Fruit fly (Drosophila melanogaster) whole organism, embryonic: ENCODE results near the gene Ms.

Experiments used
- ATbp ChIP-seq: fragments of 200-800 bp; sonication (Bioruptor generic); optimal IDR thresholded peaks from 2 replicates; lab custom pipeline; 2017; ENCODE audit warnings: missing biosample characterization, mild to moderate bottlenecking, missing genetic modification characterization, missing genetic modification reagents
- Ada2b ChIP-seq: fragments of 200-800 bp; sonication (Bioruptor generic); IDR thresholded peaks from 2 replicates; pipeline ENCODE4 v1.3.6; 2022; ENCODE audit warnings: missing biosample characterization, missing genetic modification characterization
- CG10274 ChIP-seq: fragments of 200-800 bp; sonication (Bioruptor generic); optimal IDR thresholded peaks from 3 replicates; lab custom pipeline; 2017; ENCODE audit warnings: missing biosample characterization, mild to moderate bottlenecking, missing genetic modification characterization
- CG10565 ChIP-seq: fragments of 200-800 bp; sonication (Bioruptor generic); optimal IDR thresholded peaks from 3 replicates; lab custom pipeline; 2016; ENCODE audit warnings: missing biosample characterization, mild to moderate bottlenecking, missing genetic modification characterization
- CG10959 ChIP-seq: fragments of 200-800 bp; sonication (Bioruptor generic); IDR thresholded peaks from 2 replicates; pipeline ENCODE4 v1.3.6; 2022; ENCODE audit warnings: missing biosample characterization, missing genetic modification characterization
- CG18011 ChIP-seq: fragments of 200-800 bp; sonication (Bioruptor generic); optimal IDR thresholded peaks from 2 replicates; lab custom pipeline; 2017; ENCODE audit warnings: missing biosample characterization, missing genetic modification characterization, mild to moderate bottlenecking, moderate library complexity, missing genotype
- CG30403 ChIP-seq: fragments of 200-800 bp; sonication (Bioruptor generic); optimal IDR thresholded peaks from 3 replicates; lab custom pipeline; 2016; ENCODE audit warnings: missing biosample characterization, missing genetic modification characterization
- CG7987 ChIP-seq: fragments of 200-800 bp; sonication (Bioruptor generic); optimal IDR thresholded peaks from 2 replicates; lab custom pipeline; 2018; ENCODE audit warnings: missing biosample characterization, mild to moderate bottlenecking, missing genetic modification characterization, moderate library complexity
- CG8281 ChIP-seq: fragments of 200-800 bp; sonication (Bioruptor generic); optimal IDR thresholded peaks from 2 replicates; lab custom pipeline; 2018; ENCODE audit warnings: missing biosample characterization, mild to moderate bottlenecking, missing genetic modification characterization, moderate library complexity
- CG8765 ChIP-seq: fragments of 200-800 bp; sonication (Bioruptor generic); IDR thresholded peaks from 2 replicates; pipeline ENCODE4 v1.3.6; 2022; ENCODE audit warnings: missing biosample characterization, missing genetic modification characterization
- CG8944 ChIP-seq: fragments of 200-800 bp; sonication (Bioruptor generic); optimal IDR thresholded peaks from 3 replicates; lab custom pipeline; 2016; ENCODE audit warnings: missing biosample characterization, missing genetic modification characterization
- CTCF ChIP-seq: fragments of 200-800 bp; sonication (Bioruptor generic); optimal IDR thresholded peaks from 2 replicates; lab custom pipeline; 2017; ENCODE audit warnings: missing biosample characterization, mild to moderate bottlenecking, missing genetic modification characterization, moderate library complexity
- CoRest ChIP-seq: fragments of 200-800 bp; sonication (Bioruptor generic); optimal IDR thresholded peaks from 3 replicates; lab custom pipeline; 2018; ENCODE audit warnings: missing biosample characterization, mild to moderate bottlenecking, missing genetic modification characterization, moderate library complexity
- D19B ChIP-seq: fragments of 200-800 bp; sonication (Bioruptor generic); optimal IDR thresholded peaks from 2 replicates; lab custom pipeline; 2017; ENCODE audit warnings: missing biosample characterization, mild to moderate bottlenecking, missing genetic modification characterization
- Elba2 ChIP-seq: fragments of 200-800 bp; sonication (Bioruptor generic); optimal IDR thresholded peaks from 3 replicates; lab custom pipeline; 2016; ENCODE audit warnings: missing biosample characterization, missing genetic modification characterization
- Fer3 ChIP-seq: fragments of 200-800 bp; sonication (Bioruptor generic); optimal IDR thresholded peaks from 2 replicates; lab custom pipeline; 2018; ENCODE audit warnings: missing biosample characterization, mild to moderate bottlenecking, missing genetic modification characterization, moderate library complexity
- Hand ChIP-seq: fragments of 200-800 bp; sonication (Bioruptor generic); optimal IDR thresholded peaks from 2 replicates; lab custom pipeline; 2017; ENCODE audit warnings: mild to moderate bottlenecking, missing biosample characterization, missing genetic modification reagents, missing genetic modification characterization
- Meics ChIP-seq: fragments of 200-800 bp; sonication (Bioruptor generic); optimal IDR thresholded peaks from 2 replicates; lab custom pipeline; 2017; ENCODE audit warnings: missing biosample characterization, mild to moderate bottlenecking, missing genetic modification characterization
- Oaz ChIP-seq: fragments of 200-800 bp; sonication (Bioruptor generic); IDR thresholded peaks from 2 replicates; pipeline ENCODE4 v1.3.6; 2022; ENCODE audit warnings: missing biosample characterization, missing genetic modification characterization
- Ptx1 ChIP-seq: fragments of 200-800 bp; sonication (Bioruptor generic); IDR thresholded peaks from 2 replicates; pipeline ENCODE4 v1.3.6; 2022; ENCODE audit warnings: missing biosample characterization, missing genetic modification characterization
- Rfx ChIP-seq: fragments of 200-800 bp; sonication (Bioruptor generic); IDR thresholded peaks from 2 replicates; pipeline ENCODE4 v1.3.6; 2022; ENCODE audit warnings: missing biosample characterization, missing genetic modification characterization
- Sin3A ChIP-seq: fragments of >200 bp; optimal IDR thresholded peaks from 2 replicates; lab custom pipeline; 2018
- Taf1 ChIP-seq: fragments of 200-800 bp; sonication (Bioruptor generic); IDR thresholded peaks from 2 replicates; pipeline ENCODE4 v1.3.6; 2022; ENCODE audit warnings: missing biosample characterization, missing genetic modification characterization
- amos ChIP-seq: fragments of 200-800 bp; sonication (Bioruptor generic); IDR thresholded peaks from 2 replicates; pipeline ENCODE4 v1.3.6; 2022; ENCODE audit warnings: missing biosample characterization, missing genetic modification characterization; ENCODE audit not compliant: partially characterized antibody
- br ChIP-seq: fragments of >200 bp; optimal IDR thresholded peaks from 2 replicates; lab custom pipeline; 2017
- chinmo ChIP-seq: fragments of 200-800 bp; sonication (Bioruptor generic); IDR thresholded peaks from 4 replicates; pipeline ENCODE4 v1.3.6; 2022; ENCODE audit warnings: missing biosample characterization, missing genetic modification characterization; ENCODE audit not compliant: partially characterized antibody
- chn ChIP-seq: fragments of 200-800 bp; sonication (Bioruptor generic); optimal IDR thresholded peaks from 2 replicates; lab custom pipeline; 2016; ENCODE audit warnings: missing biosample characterization, missing genetic modification characterization
- crol ChIP-seq: fragments of 200-800 bp; sonication (Bioruptor generic); IDR thresholded peaks from 2 replicates; pipeline ENCODE4 v1.3.6; 2022; ENCODE audit warnings: missing biosample characterization, missing genetic modification characterization
- cwo ChIP-seq: fragments of 200-800 bp; sonication (Bioruptor generic); optimal IDR thresholded peaks from 3 replicates; lab custom pipeline; 2017; ENCODE audit warnings: missing biosample characterization, missing genetic modification characterization, mild to moderate bottlenecking, moderate library complexity, missing genetic modification reagents
- disco-r ChIP-seq: fragments of 200-800 bp; sonication (Bioruptor generic); optimal IDR thresholded peaks from 2 replicates; lab custom pipeline; 2016; ENCODE audit warnings: missing biosample characterization, missing genetic modification characterization
- fd102C ChIP-seq: fragments of 200-800 bp; sonication (Bioruptor generic); optimal IDR thresholded peaks from 2 replicates; lab custom pipeline; 2018; ENCODE audit warnings: missing biosample characterization, mild to moderate bottlenecking, missing genetic modification characterization, moderate library complexity
- gcm ChIP-seq: fragments of 200-800 bp; sonication (Bioruptor generic); optimal IDR thresholded peaks from 2 replicates; lab custom pipeline; 2019; ENCODE audit warnings: missing biosample characterization, mild to moderate bottlenecking, missing genetic modification characterization, moderate library complexity
- inv ChIP-seq: fragments of 200-800 bp; sonication (Bioruptor generic); IDR thresholded peaks from 2 replicates; pipeline ENCODE4 v1.3.6; 2022; ENCODE audit warnings: missing biosample characterization, missing genetic modification characterization; ENCODE audit not compliant: partially characterized antibody
- luna ChIP-seq: fragments of 200-800 bp; sonication (Bioruptor generic); optimal IDR thresholded peaks from 2 replicates; lab custom pipeline; 2016; ENCODE audit warnings: missing biosample characterization, missing genetic modification characterization
- onecut ChIP-seq: fragments of 200-800 bp; sonication (Bioruptor generic); IDR thresholded peaks from 2 replicates; pipeline ENCODE4 v1.3.6; 2022; ENCODE audit warnings: missing biosample characterization, missing genetic modification characterization
- pfk ChIP-seq: fragments of 200-800 bp; sonication (Bioruptor generic); optimal IDR thresholded peaks from 2 replicates; lab custom pipeline; 2018; ENCODE audit warnings: missing biosample characterization, mild to moderate bottlenecking, missing genetic modification characterization, moderate library complexity
- pnt ChIP-seq: fragments of 200-800 bp; sonication (Bioruptor generic); optimal IDR thresholded peaks from 3 replicates; lab custom pipeline; 2016; ENCODE audit warnings: missing biosample characterization, missing genetic modification characterization
- pzg ChIP-seq: fragments of 200-800 bp; sonication (Bioruptor generic); optimal IDR thresholded peaks from 3 replicates; lab custom pipeline; 2018; ENCODE audit warnings: missing biosample characterization, mild to moderate bottlenecking, missing genetic modification characterization, moderate library complexity
- sc ChIP-seq, 3 experiments: fragments of >200 bp in 2 of 3; fragments of 200-800 bp in 1 of 3; sonication (Bioruptor generic) in 1 of 3; optimal IDR thresholded peaks; 2 replicates in 2 of 3; 3 replicates in 1 of 3; lab custom pipeline; 2017; ENCODE audit warnings: mild to moderate bottlenecking in 1 of 3, missing biosample characterization in 1 of 3, missing genetic modification characterization in 1 of 3, missing genetic modification reagents in 1 of 3
- schlank ChIP-seq: fragments of 200-800 bp; sonication (Bioruptor generic); optimal IDR thresholded peaks from 2 replicates; lab custom pipeline; 2018; ENCODE audit warnings: missing biosample characterization, mild to moderate bottlenecking, missing genetic modification characterization
- seq ChIP-seq: fragments of 200-800 bp; sonication (Bioruptor generic); IDR thresholded peaks from 2 replicates; pipeline ENCODE4 v1.3.6; 2022; ENCODE audit warnings: missing biosample characterization, missing genetic modification characterization
- shn ChIP-seq: fragments of 200-800 bp; sonication (Bioruptor generic); optimal IDR thresholded peaks from 3 replicates; lab custom pipeline; 2016; ENCODE audit warnings: missing biosample characterization, missing genetic modification characterization
- slp2 ChIP-seq: fragments of 200-800 bp; sonication (Bioruptor generic); optimal IDR thresholded peaks from 2 replicates; lab custom pipeline; 2016; ENCODE audit warnings: missing biosample characterization, missing genetic modification characterization
- sqz ChIP-seq: fragments of 200-800 bp; sonication (Bioruptor generic); optimal IDR thresholded peaks from 3 replicates; lab custom pipeline; 2018; ENCODE audit warnings: missing biosample characterization, mild to moderate bottlenecking, missing genetic modification characterization
- tap ChIP-seq: fragments of 200-800 bp; optimal IDR thresholded peaks from 3 replicates; lab custom pipeline; 2019; ENCODE audit warnings: missing biosample characterization, mild to moderate bottlenecking, missing genetic modification characterization, moderate library complexity
- tin ChIP-seq: fragments of 200-800 bp; sonication (Bioruptor generic); optimal IDR thresholded peaks from 3 replicates; lab custom pipeline; 2016; ENCODE audit warnings: missing biosample characterization, missing genetic modification characterization
- tio ChIP-seq: fragments of 200-800 bp; sonication (Bioruptor generic); optimal IDR thresholded peaks from 2 replicates; lab custom pipeline; 2017; ENCODE audit warnings: missing biosample characterization, missing genetic modification characterization, inconsistent platforms
- twi ChIP-seq: fragments of 200-800 bp; optimal IDR thresholded peaks from 2 replicates; lab custom pipeline; 2019; ENCODE audit warnings: missing biosample characterization, mild to moderate bottlenecking, missing genetic modification characterization, moderate library complexity
- zen ChIP-seq: fragments of 200-800 bp; sonication (Bioruptor generic); optimal IDR thresholded peaks from 3 replicates; lab custom pipeline; 2018; ENCODE audit warnings: missing biosample characterization, mild to moderate bottlenecking, missing genetic modification characterization, moderate library complexity

Gene Ms

dm6 chr3R:24294299-24294698 is 47.1 kb upstream of the Ms start, which contains the start of gene CG5715:
Gene CG5715 (minus strand): TSS chr3R:24294399.
- no peak for TF ChIP-seq Ada2b (GFP tag; lab: Robert Waterston, UW)
- no peak for TF ChIP-seq Taf1 (GFP tag; lab: Robert Waterston, UW)
- TF ChIP-seq CG8281 (tag; lab: Kevin White, UChicago) = no peak
- TF ChIP-seq seq = no peak
- no peak for TF ChIP-seq Ptx1 (GFP tag; lab: Robert Waterston, UW)
- TF ChIP-seq chinmo (GFP tag; lab: Robert Waterston, UW) = no peak
- TF ChIP-seq crol (GFP tag; lab: Robert Waterston, UW) = no peak
- TF ChIP-seq ATbp (GFP tag; lab: Kevin White, UChicago) = no peak
- no peak for TF ChIP-seq CG18011 (GFP tag; lab: Kevin White, UChicago)
- no peak for TF ChIP-seq sqz

dm6 chr3R:24294784-24295555 is 46.4 kb upstream of the Ms start, which contains the start of gene crb:
Gene crb (plus strand): TSS chr3R:24295078.
- peak; percentile 30 for TF ChIP-seq fd102C (GFP tag; lab: Kevin White, UChicago)
- no peak for TF ChIP-seq pnt (GFP tag; lab: Kevin White, UChicago)
- no peak for TF ChIP-seq CG10274 (GFP tag; lab: Kevin White, UChicago)
- no peak for TF ChIP-seq Hand (GFP tag; lab: Kevin White, UChicago)
- peak; percentile 40; the same call in 1 of the 2 replicates for TF ChIP-seq inv (GFP tag; lab: Robert Waterston, UW)
- TF ChIP-seq tin = peak; percentile 49
- TF ChIP-seq D19B (GFP tag; lab: Kevin White, UChicago) = no peak
- no peak for TF ChIP-seq Oaz (GFP tag; lab: Robert Waterston, UW)
- TF ChIP-seq shn = peak; percentile 34
- no peak for TF ChIP-seq br
- peak; percentile 66 for TF ChIP-seq Rfx (GFP tag; lab: Robert Waterston, UW)
- TF ChIP-seq CG18011 (GFP tag; lab: Kevin White, UChicago) = peak; percentile 26
- peak; percentile 63 for TF ChIP-seq amos (GFP tag; lab: Robert Waterston, UW)
- TF ChIP-seq disco-r (GFP tag; lab: Kevin White, UChicago) = no peak
- peak; percentile 54 for TF ChIP-seq Fer3 (tag; lab: Kevin White, UChicago)
- no peak for TF ChIP-seq Sin3A (lab: Kevin White, UChicago)
- TF ChIP-seq pfk (GFP tag; lab: Kevin White, UChicago) = no peak
- no peak for TF ChIP-seq CG10565
- TF ChIP-seq onecut (GFP tag; lab: Robert Waterston, UW) = peak; percentile 37
- peak; percentile 87 for TF ChIP-seq pzg
- peak; percentile 28 for TF ChIP-seq cwo (GFP tag; lab: Kevin White, UChicago)
- peak; percentile 49 for TF ChIP-seq zen (tag; lab: Kevin White, UChicago)
- no peak; the same call in 1 of the 2 replicates for TF ChIP-seq CG10959 (GFP tag; lab: Robert Waterston, UW)
- TF ChIP-seq CG7987 (GFP tag; lab: Kevin White, UChicago) = peak; percentile 58
- TF ChIP-seq CG8765 (GFP tag; lab: Robert Waterston, UW) = no peak
- TF ChIP-seq Meics (GFP tag; lab: Kevin White, UChicago) = peak; percentile 64
- peak; percentile 54 for TF ChIP-seq CoRest (tag; lab: Kevin White, UChicago)
- no peak for TF ChIP-seq twi (tag; lab: Kevin White, UChicago)
- TF ChIP-seq CTCF (GFP tag; lab: Kevin White, UChicago) = no peak
- peak; percentile 10 for TF ChIP-seq schlank (tag; lab: Kevin White, UChicago)
- TF ChIP-seq tap (tag; lab: Kevin White, UChicago) = no peak
- TF ChIP-seq sc (optimal IDR thresholded peaks at IDR 0.05; lab: Kevin White, UChicago) = no peak
- TF ChIP-seq sc (GFP tag; optimal IDR thresholded peaks at IDR 0.05; lab: Kevin White, UChicago) = no peak
- TF ChIP-seq luna (GFP tag; lab: Kevin White, UChicago) = no peak
- peak; percentile 35 for TF ChIP-seq CG8944 (GFP tag; lab: Kevin White, UChicago)
- peak; percentile 59 for TF ChIP-seq chn (GFP tag; lab: Kevin White, UChicago)
- no peak for TF ChIP-seq slp2 (GFP tag; lab: Kevin White, UChicago)
- TF ChIP-seq tio (GFP tag; lab: Kevin White, UChicago) = no peak
- peak; percentile 45 for TF ChIP-seq gcm (GFP tag; lab: Kevin White, UChicago)
- no peak for TF ChIP-seq Elba2 (GFP tag; lab: Kevin White, UChicago)
- peak; percentile 54 for TF ChIP-seq CG30403 (GFP tag; lab: Kevin White, UChicago)
